Worm (Caenorhabditis elegans) whole organism, L2 larva: ENCODE results near the gene ZK177.3.
"Not testable (repeated sequence)": the region's sequence is repeated elsewhere in the genome, so short reads cannot be mapped to it uniquely, and the experiment has no call there.

Experiments
- F13H6.1 ChIP-seq: sonication (generic microtip); optimal IDR thresholded peaks from 2 replicates; lab custom pipeline; 2016; ENCODE audit warnings: missing genetic modification characterization, missing compliant biosample characterization
- Y55F3AM.14 ChIP-seq: fragments of 200-800 bp; sonication (Bioruptor generic); optimal IDR thresholded peaks from 2 replicates; lab custom pipeline; 2018; ENCODE audit warnings: mild to moderate bottlenecking, missing genetic modification characterization, missing compliant biosample characterization
- ZK546.5 ChIP-seq: sonication (generic microtip); optimal IDR thresholded peaks from 2 replicates; lab custom pipeline; 2017; ENCODE audit warnings: missing biosample characterization, missing genetic modification characterization
- alr-1 ChIP-seq: fragments of 150-350 bp; optimal IDR thresholded peaks from 2 replicates; lab custom pipeline; 2014; ENCODE audit warnings: missing biosample characterization, missing genetic modification characterization
- aly-2 ChIP-seq: fragments of 150-350 bp; optimal IDR thresholded peaks from 2 replicates; lab custom pipeline; 2014; ENCODE audit warnings: missing biosample characterization, missing genetic modification characterization
- blmp-1 ChIP-seq: sonication (generic microtip); optimal IDR thresholded peaks from 2 replicates; lab custom pipeline; 2017; ENCODE audit warnings: missing genetic modification characterization, mild to moderate bottlenecking, missing compliant biosample characterization, antibody characterized with exemption, moderate library complexity; ENCODE audit not compliant: insufficient read depth
- ceh-16 ChIP-seq: fragments of 150-350 bp; optimal IDR thresholded peaks from 2 replicates; lab custom pipeline; 2014; ENCODE audit warnings: missing biosample characterization, missing genetic modification characterization
- crh-2 ChIP-seq: sonication (generic microtip); optimal IDR thresholded peaks from 2 replicates; lab custom pipeline; 2017; ENCODE audit warnings: missing biosample characterization, missing genetic modification characterization
- egl-27 ChIP-seq: sonication (generic microtip); optimal IDR thresholded peaks from 3 replicates; lab custom pipeline; 2017; ENCODE audit warnings: missing biosample characterization, missing genetic modification reagents, missing genetic modification characterization
- elt-1 ChIP-seq: fragments of 150-350 bp; optimal IDR thresholded peaks from 2 replicates; lab custom pipeline; 2014; ENCODE audit warnings: missing biosample characterization, missing genetic modification characterization
- elt-3 ChIP-seq: sonication (generic microtip); optimal IDR thresholded peaks from 2 replicates; lab custom pipeline; 2017; ENCODE audit warnings: missing biosample characterization, missing genetic modification characterization
- fos-1 ChIP-seq: fragments of 150-350 bp; optimal IDR thresholded peaks from 2 replicates; lab custom pipeline; 2014; ENCODE audit warnings: missing biosample characterization, missing genetic modification characterization
- lin-11 ChIP-seq: fragments of 150-350 bp; sonication (generic microtip); optimal IDR thresholded peaks from 2 replicates; lab custom pipeline; 2014; ENCODE audit warnings: missing biosample characterization, missing genetic modification characterization, inconsistent platforms, mixed read lengths
- lin-13 ChIP-seq: fragments of 150-350 bp; optimal IDR thresholded peaks from 2 replicates; lab custom pipeline; 2014; ENCODE audit warnings: missing biosample characterization, missing genetic modification reagents, missing genetic modification characterization
- lsy-2 ChIP-seq, 2 experiments: fragments of 150-350 bp in 1 of 2; sonication (generic microtip) in 1 of 2; optimal IDR thresholded peaks; 2 replicates each; lab custom pipeline; 2014 to 2017; ENCODE audit warnings: missing biosample characterization in 2 of 2, missing genetic modification characterization in 2 of 2
- mbf-1 ChIP-seq: sonication (generic microtip); optimal IDR thresholded peaks from 2 replicates; lab custom pipeline; 2017; ENCODE audit warnings: missing biosample characterization, missing genetic modification characterization
- mdl-1 ChIP-seq, 2 experiments: fragments of 150-350 bp in 1 of 2; sonication (generic microtip) in 1 of 2; optimal IDR thresholded peaks; 2 replicates each; lab custom pipeline; 2017; ENCODE audit warnings: missing biosample characterization in 2 of 2, missing genetic modification characterization in 2 of 2
- nhr-10 ChIP-seq: sonication (generic microtip); optimal IDR thresholded peaks from 2 replicates; lab custom pipeline; 2017; ENCODE audit warnings: missing biosample characterization, missing genetic modification characterization
- nhr-11 ChIP-seq: fragments of 150-350 bp; optimal IDR thresholded peaks from 2 replicates; lab custom pipeline; 2014; ENCODE audit warnings: missing biosample characterization, missing genetic modification characterization
- nhr-12 ChIP-seq: fragments of 150-350 bp; optimal IDR thresholded peaks from 2 replicates; lab custom pipeline; 2014; ENCODE audit warnings: missing biosample characterization, missing genetic modification characterization
- nhr-129 ChIP-seq: fragments of 150-350 bp; optimal IDR thresholded peaks from 2 replicates; lab custom pipeline; 2014; ENCODE audit warnings: missing biosample characterization, missing genetic modification characterization
- nhr-21 ChIP-seq: fragments of 150-350 bp; optimal IDR thresholded peaks from 2 replicates; lab custom pipeline; 2014; ENCODE audit warnings: missing biosample characterization, missing genetic modification characterization
- nhr-23 ChIP-seq: fragments of 150-350 bp; optimal IDR thresholded peaks from 2 replicates; lab custom pipeline; 2014; ENCODE audit warnings: missing biosample characterization, missing genetic modification reagents, missing genetic modification characterization
- nhr-237 ChIP-seq: fragments of 150-350 bp; optimal IDR thresholded peaks from 2 replicates; lab custom pipeline; 2014; ENCODE audit warnings: missing biosample characterization, missing genetic modification characterization
- nhr-25 ChIP-seq: fragments of 150-350 bp; sonication (generic microtip); optimal IDR thresholded peaks from 3 replicates; lab custom pipeline; 2014; ENCODE audit warnings: missing biosample characterization, missing genetic modification characterization
- nhr-77 ChIP-seq: fragments of 150-350 bp; optimal IDR thresholded peaks from 2 replicates; lab custom pipeline; 2014; ENCODE audit warnings: missing biosample characterization, missing genetic modification characterization
- sem-4 ChIP-seq: fragments of 150-350 bp; optimal IDR thresholded peaks from 2 replicates; lab custom pipeline; 2014; ENCODE audit warnings: missing biosample characterization, missing genetic modification reagents, missing genetic modification characterization
- sma-3 ChIP-seq: sonication (generic microtip); optimal IDR thresholded peaks from 2 replicates; lab custom pipeline; 2016; ENCODE audit warnings: missing genetic modification reagents, missing genetic modification characterization, missing compliant biosample characterization
- sma-9 ChIP-seq, 2 experiments: fragments of 150-350 bp in 1 of 2; sonication (generic microtip) in 1 of 2; optimal IDR thresholded peaks; 2 replicates each; lab custom pipeline; 2014 to 2016; ENCODE audit warnings: missing genetic modification characterization in 2 of 2, mild to moderate bottlenecking in 1 of 2, missing biosample characterization in 1 of 2, missing compliant biosample characterization in 1 of 2, missing genetic modification reagents in 1 of 2, moderate library complexity in 1 of 2
- unc-55 ChIP-seq: fragments of 150-350 bp; sonication (generic microtip); optimal IDR thresholded peaks from 3 replicates; lab custom pipeline; 2014; ENCODE audit warnings: missing biosample characterization, missing genetic modification reagents, missing genetic modification characterization
- unc-62 ChIP-seq: fragments of 150-350 bp; optimal IDR thresholded peaks from 2 replicates; lab custom pipeline; 2014; ENCODE audit warnings: missing biosample characterization, missing genetic modification reagents, missing genetic modification characterization
- zag-1 ChIP-seq: fragments of 150-350 bp; optimal IDR thresholded peaks from 2 replicates; lab custom pipeline; 2014; ENCODE audit warnings: missing biosample characterization, missing genetic modification characterization
- ztf-1 ChIP-seq: fragments of 200-800 bp; sonication (Bioruptor generic); conservative IDR thresholded peaks from 2 replicates; pipeline ENCODE4 v1.3.6; 2022; ENCODE audit warnings: missing genetic modification characterization, missing compliant biosample characterization
- ztf-11 ChIP-seq: sonication (generic microtip); optimal IDR thresholded peaks from 2 replicates; lab custom pipeline; 2017; ENCODE audit warnings: missing biosample characterization, missing genetic modification characterization
- ztf-4 ChIP-seq: fragments of 150-350 bp; optimal IDR thresholded peaks from 2 replicates; lab custom pipeline; 2014; ENCODE audit warnings: missing biosample characterization, missing genetic modification characterization

The ZK177.3 gene

ce11 chrII:5533642-5534041 is 18.0 kb downstream of the ZK177.3 start, which contains the start of gene hlh-26:
Gene hlh-26 (minus strand): TSS chrII:5533742.
- no peak for TF ChIP-seq crh-2 (tag; lab: Kevin White, UChicago)
- TF ChIP-seq nhr-21 = no peak
- no peak for TF ChIP-seq lsy-2 (tag; optimal IDR thresholded peaks at IDR 0.05; lab: Kevin White, UChicago)
- no peak for TF ChIP-seq F13H6.1 (tag; lab: Kevin White, UChicago)
- no peak for TF ChIP-seq unc-62 (GFP tag; lab: Kevin White, UChicago)
- TF ChIP-seq sma-9 (GFP tag; optimal IDR thresholded peaks at IDR 0.05; lab: Kevin White, UChicago) = no peak
- no peak for TF ChIP-seq sma-9 (tag; optimal IDR thresholded peaks at IDR 0.05; lab: Kevin White, UChicago)
- no peak for TF ChIP-seq egl-27 (tag; lab: Kevin White, UChicago)
- TF ChIP-seq unc-55 (GFP tag; lab: Kevin White, UChicago) = no peak
- no peak for TF ChIP-seq ztf-1
- TF ChIP-seq nhr-11 (tag; lab: Kevin White, UChicago) = no peak
- TF ChIP-seq lin-11 = no peak
- no peak for TF ChIP-seq elt-3 (tag; lab: Kevin White, UChicago)
- TF ChIP-seq nhr-237 (tag; lab: Kevin White, UChicago) = no peak
- no peak for TF ChIP-seq lin-13
- TF ChIP-seq sem-4 (tag; lab: Kevin White, UChicago) = no peak
- no peak for TF ChIP-seq mbf-1
- TF ChIP-seq zag-1 = no peak
- TF ChIP-seq elt-1 = no peak

DNA sequence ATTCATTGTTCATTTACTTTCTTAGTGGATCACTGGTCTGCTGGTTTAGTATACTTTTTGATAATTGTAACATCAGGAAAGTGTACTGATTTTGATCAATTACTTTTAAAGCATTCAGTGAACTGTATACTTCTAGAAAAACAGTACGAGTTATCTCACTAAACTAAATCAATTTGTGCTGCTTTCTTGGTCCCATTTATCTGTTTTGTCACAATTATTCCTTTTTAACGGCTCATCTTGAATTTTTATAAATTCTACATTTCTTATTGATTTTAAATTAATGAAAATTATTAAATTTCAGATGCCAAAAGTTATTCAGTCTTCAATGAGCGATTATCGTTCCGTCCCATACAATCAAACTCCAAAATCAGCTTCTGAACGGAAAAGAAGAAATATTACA is 19.3 kb downstream of the ZK177.3 start, which contains the start of gene hlh-25:
hlh-25 (plus strand) TSS at position 301 of the 400 bp plus-strand sequence.
- TF ChIP-seq sma-3 (GFP tag; lab: Kevin White, UChicago); lin-11; ceh-16 (tag; lab: Kevin White, UChicago): not testable (repeated sequence)

ce11 chrII:5537078-5537477 is 21.4 kb downstream of the ZK177.3 start:
- TF ChIP-seq blmp-1 (tag; lab: Kevin White, UChicago) = no peak
- TF ChIP-seq ZK546.5 (tag; lab: Kevin White, UChicago) = no peak
- TF ChIP-seq Y55F3AM.14 (GFP tag; lab: Kevin White, UChicago) = no peak
- TF ChIP-seq nhr-23 (tag; lab: Kevin White, UChicago) = no peak
- TF ChIP-seq ztf-11 = no peak
- no peak for TF ChIP-seq elt-1
- TF ChIP-seq nhr-237 (tag; lab: Kevin White, UChicago) = no peak
- no peak for TF ChIP-seq nhr-12
- TF ChIP-seq nhr-129 (tag; lab: Kevin White, UChicago) = no peak
- no peak for TF ChIP-seq zag-1
- no peak for TF ChIP-seq nhr-25 (tag; lab: Kevin White, UChicago)
- no peak for TF ChIP-seq ztf-4 (tag; lab: Kevin White, UChicago)
- TF ChIP-seq nhr-10 (tag; lab: Kevin White, UChicago) = no peak
- no peak for TF ChIP-seq egl-27 (tag; lab: Kevin White, UChicago)
- TF ChIP-seq fos-1 = no peak

DNA sequence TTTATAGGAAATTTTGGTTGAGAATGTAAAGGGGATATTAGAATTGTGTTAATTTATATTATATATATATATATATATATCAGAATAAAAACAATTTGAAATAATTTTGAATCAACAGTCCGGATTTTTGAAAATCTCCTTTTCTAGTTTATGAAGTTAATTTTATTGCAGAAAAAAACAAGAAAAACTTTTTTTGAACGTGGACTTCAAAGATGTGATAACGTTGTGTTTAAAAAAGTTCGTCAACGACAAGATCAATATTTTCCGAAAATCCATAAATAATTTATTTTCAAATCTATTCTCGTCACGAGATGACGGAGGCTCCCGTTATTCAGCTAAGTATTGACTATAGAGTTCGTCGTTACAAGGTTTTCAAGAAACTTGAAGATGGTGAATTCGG is 21.9 kb downstream of the ZK177.3 start, which contains the start of gene C17C3.11:
C17C3.11 (plus strand) TSS at position 301 of the 400 bp plus-strand sequence.
- TF ChIP-seq aly-2 (tag; lab: Kevin White, UChicago) = no peak
- TF ChIP-seq ztf-1 = no peak
- TF ChIP-seq mdl-1 (tag; optimal IDR thresholded peaks at IDR 0.05; lab: Kevin White, UChicago) = no peak
- no peak for TF ChIP-seq nhr-10 (tag; lab: Kevin White, UChicago)
- TF ChIP-seq unc-55 (GFP tag; lab: Kevin White, UChicago) = peak; percentile 46

DNA sequence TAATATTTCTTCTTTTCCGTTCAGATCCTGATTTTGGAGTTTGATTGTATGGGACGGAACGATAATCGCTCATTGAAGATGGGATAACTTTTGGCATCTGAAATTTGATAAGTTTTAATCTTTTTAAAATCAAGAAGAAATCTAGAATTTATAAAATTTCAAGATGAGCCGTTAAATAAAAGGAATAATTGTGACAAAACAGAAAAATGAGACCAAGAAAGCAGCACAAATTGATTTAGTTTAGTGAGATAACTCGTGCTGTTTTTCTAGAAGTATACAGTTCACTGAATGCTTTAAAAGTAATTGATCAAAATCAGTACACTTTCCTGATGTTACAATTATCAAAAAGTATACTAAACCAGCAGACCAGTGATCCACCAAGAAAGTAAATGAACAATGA is 24.5 kb downstream of the ZK177.3 start, which contains the start of gene hlh-27:
hlh-27 (minus strand) TSS at position 101 of the 400 bp plus-strand sequence.
- not testable (repeated sequence) for TF ChIP-seq nhr-77; alr-1 (tag; lab: Kevin White, UChicago); Y55F3AM.14 (GFP tag; lab: Kevin White, UChicago)
